Fruit fly (Drosophila melanogaster): Measurements from ENCODE around the gene CG8064.

The CG8064 gene

DNA sequence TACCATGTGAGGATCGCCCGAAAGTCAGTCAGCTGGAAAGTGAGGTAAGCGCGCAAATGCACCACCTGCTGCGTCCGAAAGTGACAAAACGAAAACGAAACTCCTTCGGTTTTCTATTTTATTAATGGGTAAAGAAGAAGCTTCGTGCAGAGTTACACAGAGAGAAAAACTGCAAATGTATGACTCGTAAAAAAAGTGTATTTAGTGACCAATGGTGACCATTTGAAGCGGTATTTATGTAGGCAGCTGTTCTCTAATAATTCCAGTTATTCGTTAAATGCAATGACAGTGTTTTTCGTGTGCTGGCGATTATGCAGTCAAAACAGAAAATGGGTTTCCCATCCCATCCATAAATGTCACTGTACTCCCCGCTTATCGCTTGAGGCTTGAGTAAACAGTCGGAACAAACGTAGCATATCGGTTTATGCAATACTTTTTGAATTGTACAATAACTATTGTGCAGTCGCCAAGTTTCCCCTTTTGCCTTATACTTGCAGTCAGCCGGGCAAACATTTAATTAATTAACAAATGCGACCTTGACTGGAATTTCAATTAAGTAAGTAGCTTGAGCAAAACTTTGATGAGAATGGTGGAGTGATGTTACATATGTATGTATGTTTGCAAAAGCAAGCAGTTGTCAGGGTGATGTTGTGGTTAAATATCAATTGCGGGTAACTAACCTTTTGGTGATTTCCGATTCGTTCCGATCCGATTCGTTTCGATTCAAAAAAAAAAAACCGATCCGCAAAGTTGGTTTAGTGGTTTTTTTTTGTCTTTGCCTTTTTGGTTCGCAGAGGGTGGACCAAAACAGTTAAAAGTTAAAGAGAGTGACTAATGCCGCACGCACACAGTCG, 14.2 kb downstream of the CG8064 start (continued):
- TF ChIP-seq CG12942 (GFP tag; optimal IDR thresholded peaks at IDR 0.05), result no peak
- TF ChIP-seq Hr78 (GFP tag; optimal IDR thresholded peaks at IDR 0.05), result no peak
- TF ChIP-seq nerfin-2 (GFP tag; IDR thresholded peaks at IDR 0.05; ENCODE audit: partially characterized antibody), result no peak
- TF ChIP-seq CkIIα-i1 (GFP tag; IDR thresholded peaks at IDR 0.05), result no peak
- no peak for TF ChIP-seq chm (GFP tag; IDR thresholded peaks at IDR 0.05)
- no peak for TF ChIP-seq dm (GFP tag; optimal IDR thresholded peaks at IDR 0.05)
- peak; percentile 4 for TF ChIP-seq CG10979 (tag; optimal IDR thresholded peaks at IDR 0.05)
- no peak for TF ChIP-seq lov (optimal IDR thresholded peaks at IDR 0.05)
- TF ChIP-seq lov (GFP tag; IDR thresholded peaks at IDR 0.05), result no peak
- no peak for TF ChIP-seq dimm (GFP tag; IDR thresholded peaks at IDR 0.05)
- no peak for TF ChIP-seq cg (GFP tag; optimal IDR thresholded peaks at IDR 0.05)
- no peak for TF ChIP-seq yki (optimal IDR thresholded peaks at IDR 0.05)
- no peak for TF ChIP-seq rib (GFP tag; IDR thresholded peaks at IDR 0.05)
- no peak for TF ChIP-seq tio (GFP tag; optimal IDR thresholded peaks at IDR 0.05)
- TF ChIP-seq CG15514 (GFP tag; optimal IDR thresholded peaks at IDR 0.05), result no peak
- no peak for TF ChIP-seq Sry-δ (GFP tag; optimal IDR thresholded peaks at IDR 0.05)
- no peak for TF ChIP-seq ham (GFP tag; IDR thresholded peaks at IDR 0.05)
- TF ChIP-seq Side (GFP tag; optimal IDR thresholded peaks at IDR 0.05), result no peak
- TF ChIP-seq ara (GFP tag; IDR thresholded peaks at IDR 0.05), result no peak
- TF ChIP-seq NK7.1 (GFP tag; optimal IDR thresholded peaks at IDR 0.05), result no peak
- TF ChIP-seq CG5245 (GFP tag; optimal IDR thresholded peaks at IDR 0.05), result no peak
- no peak for TF ChIP-seq Hr39 (optimal IDR thresholded peaks at IDR 0.05)
- TF ChIP-seq Hmr (GFP tag; optimal IDR thresholded peaks at IDR 0.05), result no peak
- no peak for TF ChIP-seq CG10654 (GFP tag; optimal IDR thresholded peaks at IDR 0.05)
- no peak for TF ChIP-seq CG17612 (GFP tag; IDR thresholded peaks at IDR 0.05)
- no peak for TF ChIP-seq tll (GFP tag; optimal IDR thresholded peaks at IDR 0.05)
- TF ChIP-seq CG14667 (GFP tag; IDR thresholded peaks at IDR 0.05), result no peak
- TF ChIP-seq CG7839 (tag; optimal IDR thresholded peaks at IDR 0.05), result no peak
- TF ChIP-seq ro (GFP tag; IDR thresholded peaks at IDR 0.05), result no peak
- no peak for TF ChIP-seq CG32532 (GFP tag; IDR thresholded peaks at IDR 0.05)
- TF ChIP-seq Usf (GFP tag; optimal IDR thresholded peaks at IDR 0.05), result no peak
- no peak for TF ChIP-seq CG10274 (GFP tag; optimal IDR thresholded peaks at IDR 0.05)
- no peak for TF ChIP-seq gt (GFP tag; IDR thresholded peaks at IDR 0.05)
- no peak for TF ChIP-seq fd102C (GFP tag; optimal IDR thresholded peaks at IDR 0.05)
- no peak for TF ChIP-seq CG4424 (GFP tag; optimal IDR thresholded peaks at IDR 0.05)
- 0 out of 2 replicates have a peak, but pooled peaks have one; percentile 33 for TF ChIP-seq Ptx1 (GFP tag; IDR thresholded peaks at IDR 0.05)
- no peak for TF ChIP-seq CG10209 (GFP tag; optimal IDR thresholded peaks at IDR 0.05)
- no peak for TF ChIP-seq pros (GFP tag; optimal IDR thresholded peaks at IDR 0.05)
- TF ChIP-seq slou (GFP tag; optimal IDR thresholded peaks at IDR 0.05), result no peak
- no peak for TF ChIP-seq corto (GFP tag; optimal IDR thresholded peaks at IDR 0.05)
- TF ChIP-seq CG4820 (GFP tag; optimal IDR thresholded peaks at IDR 0.05), result no peak
- no peak for TF ChIP-seq fd3F (GFP tag; optimal IDR thresholded peaks at IDR 0.05)
- TF ChIP-seq Lim3 (GFP tag; IDR thresholded peaks at IDR 0.05), result no peak
- TF ChIP-seq psq (GFP tag; optimal IDR thresholded peaks at IDR 0.05), result no peak
- no peak for TF ChIP-seq nerfin-1 (tag; optimal IDR thresholded peaks at IDR 0.05)
- no peak for TF ChIP-seq kah (GFP tag; optimal IDR thresholded peaks at IDR 0.05)
- no peak for TF ChIP-seq ewg (GFP tag; optimal IDR thresholded peaks at IDR 0.05)
- no peak for TF ChIP-seq repo (GFP tag; optimal IDR thresholded peaks at IDR 0.05)
- TF ChIP-seq grau (tag; optimal IDR thresholded peaks at IDR 0.05), result peak; percentile 19
- TF ChIP-seq bab2 (GFP tag; optimal IDR thresholded peaks at IDR 0.05), result no peak
- TF ChIP-seq odd (GFP tag; optimal IDR thresholded peaks at IDR 0.05), result no peak

Measured in whole organism, embryonic.